Worm (Caenorhabditis elegans) whole organism, L1 larva: ENCODE measurements around the gene ergi-1.

Source experiments
- C16A3.4 ChIP-seq: fragments of 150-350 bp; optimal IDR thresholded peaks from 2 replicates; lab custom pipeline; 2014; ENCODE audit warnings: missing biosample characterization, missing genetic modification characterization
- F16B12.6 ChIP-seq: fragments of 150-350 bp; optimal IDR thresholded peaks from 2 replicates; lab custom pipeline; 2014; ENCODE audit warnings: missing biosample characterization, missing genetic modification characterization
- aly-2 ChIP-seq: fragments of 150-350 bp; optimal IDR thresholded peaks from 2 replicates; lab custom pipeline; 2014; ENCODE audit warnings: missing biosample characterization, missing genetic modification characterization
- blmp-1 ChIP-seq: fragments of 150-350 bp; optimal IDR thresholded peaks from 2 replicates; lab custom pipeline; 2014; ENCODE audit warnings: missing biosample characterization, missing genetic modification characterization
- ceh-63 ChIP-seq: fragments of 200-800 bp; sonication (Bioruptor generic); optimal IDR thresholded peaks from 2 replicates; lab custom pipeline; 2018; ENCODE audit warnings: mild to moderate bottlenecking, missing genetic modification characterization, missing compliant biosample characterization
- efl-1 ChIP-seq, 4 experiments: fragments of 150-350 bp; optimal IDR thresholded peaks in 3 of 4; peaks in 1 of 4; 1 replicate in 1 of 4; 2 replicates in 3 of 4; lab custom pipeline; 2014; ENCODE audit warnings: missing biosample characterization in 2 of 4, missing genetic modification characterization in 2 of 4, missing genetic modification reagents in 2 of 4
- efl-3 ChIP-seq: fragments of 200-800 bp; sonication (Bioruptor generic); optimal IDR thresholded peaks from 2 replicates; lab custom pipeline; 2018; ENCODE audit warnings: mild to moderate bottlenecking, missing genetic modification characterization, missing compliant biosample characterization
- egl-27 ChIP-seq, 2 experiments: fragments of 150-350 bp in 1 of 2; sonication (generic microtip); optimal IDR thresholded peaks; 3 replicates each; lab custom pipeline; 2017 to 2018; ENCODE audit warnings: missing biosample characterization in 2 of 2, missing genetic modification characterization in 2 of 2, missing genetic modification reagents in 2 of 2
- elt-2 ChIP-seq: sonication (generic microtip); optimal IDR thresholded peaks from 2 replicates; lab custom pipeline; 2016; ENCODE audit warnings: missing genetic modification characterization, mild to moderate bottlenecking, inconsistent platforms, missing compliant biosample characterization, missing genetic modification reagents
- fkh-8 ChIP-seq: sonication (generic microtip); optimal IDR thresholded peaks from 2 replicates; lab custom pipeline; 2016; ENCODE audit warnings: mild to moderate bottlenecking, missing genetic modification characterization, missing compliant biosample characterization
- hlh-4 ChIP-seq: sonication (generic microtip); optimal IDR thresholded peaks from 2 replicates; lab custom pipeline; 2016; ENCODE audit warnings: mild to moderate bottlenecking, missing genetic modification characterization, missing compliant biosample characterization
- hpl-2 ChIP-seq: fragments of 150-350 bp; optimal IDR thresholded peaks from 2 replicates; lab custom pipeline; 2014; ENCODE audit warnings: missing biosample characterization, missing genetic modification reagents, missing genetic modification characterization
- lin-35 ChIP-seq, 2 experiments: fragments of 150-350 bp; optimal IDR thresholded peaks; 2 replicates each; lab custom pipeline; 2014; ENCODE audit warnings: missing biosample characterization in 2 of 2, missing genetic modification characterization in 2 of 2, missing genetic modification reagents in 2 of 2
- mab-9 ChIP-seq: fragments of 200-800 bp; sonication (Bioruptor generic); IDR thresholded peaks from 2 replicates; pipeline ENCODE4 v1.3.6; 2022; ENCODE audit warnings: missing genetic modification reagents, missing genetic modification characterization, missing compliant biosample characterization
- nhr-19 ChIP-seq: fragments of 200-800 bp; sonication (Bioruptor generic); conservative IDR thresholded peaks from 2 replicates; pipeline ENCODE4 v1.3.6; 2022; ENCODE audit warnings: missing genetic modification characterization, missing compliant biosample characterization
- nhr-237 ChIP-seq: fragments of 150-350 bp; optimal IDR thresholded peaks from 2 replicates; lab custom pipeline; 2014; ENCODE audit warnings: missing biosample characterization, missing genetic modification characterization
- nhr-47 ChIP-seq: sonication (generic microtip); optimal IDR thresholded peaks from 2 replicates; lab custom pipeline; 2016; ENCODE audit warnings: mild to moderate bottlenecking, missing genetic modification characterization, moderate library complexity, missing compliant biosample characterization
- nhr-85 ChIP-seq: sonication (generic microtip); peaks from one replicate; lab custom pipeline; 2016; ENCODE audit warnings: missing genetic modification characterization, inconsistent platforms, missing compliant biosample characterization
- pax-3 ChIP-seq: fragments of 200-800 bp; sonication (Bioruptor generic); optimal IDR thresholded peaks from 2 replicates; lab custom pipeline; 2018; ENCODE audit warnings: mild to moderate bottlenecking, missing genetic modification characterization, moderate library complexity, missing compliant biosample characterization
- rnt-1 ChIP-seq: sonication (generic microtip); optimal IDR thresholded peaks from 2 replicates; lab custom pipeline; 2016; ENCODE audit warnings: mild to moderate bottlenecking, missing genetic modification characterization, moderate library complexity, missing compliant biosample characterization
- snu-23 ChIP-seq: sonication (generic microtip); optimal IDR thresholded peaks from 2 replicates; lab custom pipeline; 2016; ENCODE audit warnings: missing genetic modification characterization, missing compliant biosample characterization
- xbp-1 ChIP-seq: sonication (generic microtip); optimal IDR thresholded peaks from 2 replicates; lab custom pipeline; 2016; ENCODE audit warnings: missing genetic modification characterization, missing compliant biosample characterization
- zag-1 ChIP-seq: fragments of 150-350 bp; optimal IDR thresholded peaks from 2 replicates; lab custom pipeline; 2014; ENCODE audit warnings: missing biosample characterization, missing genetic modification characterization
- ztf-4 ChIP-seq: fragments of 150-350 bp; optimal IDR thresholded peaks from 2 replicates; lab custom pipeline; 2014; ENCODE audit warnings: missing biosample characterization, missing genetic modification characterization

Gene ergi-1

DNA sequence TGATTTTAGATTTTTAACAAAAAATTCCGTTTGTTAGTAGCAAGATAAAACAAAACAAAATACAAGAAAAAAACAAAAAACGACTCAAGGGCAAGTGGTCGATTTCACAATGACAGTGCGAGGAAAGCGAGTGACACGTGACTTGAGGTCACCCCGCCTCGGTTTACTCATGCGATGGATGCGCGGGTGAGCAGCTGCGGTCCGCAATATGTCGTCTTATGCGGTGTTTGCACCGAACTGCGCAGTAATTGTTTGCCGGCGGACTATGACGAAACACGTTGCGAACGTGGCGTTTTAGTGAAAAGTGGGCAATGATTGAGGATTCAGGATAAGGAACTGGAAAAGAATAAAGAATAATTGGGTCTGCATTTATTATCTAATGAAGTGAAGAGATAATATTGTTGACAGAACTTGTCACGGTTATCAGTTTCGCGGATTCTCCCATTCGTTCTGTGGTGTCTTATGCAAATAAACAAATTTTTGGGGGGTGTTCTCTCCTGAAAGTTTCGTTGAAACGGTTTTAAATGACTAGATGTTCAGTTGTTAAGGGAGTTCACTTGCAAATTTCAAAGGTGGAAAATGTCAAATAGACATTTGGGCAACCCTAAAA lies 36.4 kb upstream of the ergi-1 start (continued):
- TF ChIP-seq nhr-85 (tag; lab: Kevin White, UChicago), result peak; percentile 96
- no peak for TF ChIP-seq aly-2 (tag; lab: Kevin White, UChicago)
- TF ChIP-seq hlh-4 (tag; lab: Kevin White, UChicago), result no peak
- peak; percentile 75 for TF ChIP-seq C16A3.4 (tag; lab: Kevin White, UChicago)
- peak; percentile 80 for TF ChIP-seq xbp-1
- peak; percentile 96 for TF ChIP-seq F16B12.6
- peak; percentile 63 for TF ChIP-seq fkh-8 (tag; lab: Kevin White, UChicago)
- TF ChIP-seq blmp-1, result peak; percentile 67
- no peak for TF ChIP-seq nhr-237 (tag; lab: Kevin White, UChicago)
- peak; percentile 89 for TF ChIP-seq snu-23 (GFP tag; lab: Kevin White, UChicago)
- TF ChIP-seq, all 84 proteins: peak for 51

- TF ChIP-seq rnt-1 (tag; lab: Kevin White, UChicago), result peak; percentile 25
- TF ChIP-seq nhr-47, result no peak
- TF ChIP-seq egl-27 (tag; optimal IDR thresholded peaks at IDR 0.05; lab: Kevin White, UChicago), result no peak
- peak; percentile 19 for TF ChIP-seq elt-2 (tag; lab: Kevin White, UChicago)
- TF ChIP-seq efl-1 (optimal IDR thresholded peaks at IDR 0.05; lab: Kevin White, UChicago), result no peak
- peak in 1 of 2 experiments; percentile 61 for TF ChIP-seq efl-1 (GFP tag; optimal IDR thresholded peaks at IDR 0.05 in 1 of 2; lab: Kevin White, UChicago)
Observed at ce11 chrX:2070418-2070996, 35.4 kb upstream of the ergi-1 start, which contains the start of gene acl-4. Gene acl-4 (minus strand): TSS chrX:2070444.

ce11 chrX:2068294-2068693 lies 33.2 kb upstream of the ergi-1 start:
- TF ChIP-seq hpl-2 (GFP tag; lab: Kevin White, UChicago) (no peak), elt-2 (tag; lab: Kevin White, UChicago) (peak; percentile 50), lin-35 (GFP tag; optimal IDR thresholded peaks at IDR 0.05; lab: Kevin White, UChicago) (peak in 1 of 2 experiments; percentile 35)

ce11 chrX:2064730-2065129 lies 29.7 kb upstream of the ergi-1 start, which contains the start of gene F49H12.7:
Gene F49H12.7 (plus strand): TSS chrX:2065030.
- no peak for TF ChIP-seq ztf-4
- TF ChIP-seq aly-2 (tag; lab: Kevin White, UChicago), result no peak
- peak; percentile 50 for TF ChIP-seq pax-3 (tag; lab: Kevin White, UChicago)

DNA sequence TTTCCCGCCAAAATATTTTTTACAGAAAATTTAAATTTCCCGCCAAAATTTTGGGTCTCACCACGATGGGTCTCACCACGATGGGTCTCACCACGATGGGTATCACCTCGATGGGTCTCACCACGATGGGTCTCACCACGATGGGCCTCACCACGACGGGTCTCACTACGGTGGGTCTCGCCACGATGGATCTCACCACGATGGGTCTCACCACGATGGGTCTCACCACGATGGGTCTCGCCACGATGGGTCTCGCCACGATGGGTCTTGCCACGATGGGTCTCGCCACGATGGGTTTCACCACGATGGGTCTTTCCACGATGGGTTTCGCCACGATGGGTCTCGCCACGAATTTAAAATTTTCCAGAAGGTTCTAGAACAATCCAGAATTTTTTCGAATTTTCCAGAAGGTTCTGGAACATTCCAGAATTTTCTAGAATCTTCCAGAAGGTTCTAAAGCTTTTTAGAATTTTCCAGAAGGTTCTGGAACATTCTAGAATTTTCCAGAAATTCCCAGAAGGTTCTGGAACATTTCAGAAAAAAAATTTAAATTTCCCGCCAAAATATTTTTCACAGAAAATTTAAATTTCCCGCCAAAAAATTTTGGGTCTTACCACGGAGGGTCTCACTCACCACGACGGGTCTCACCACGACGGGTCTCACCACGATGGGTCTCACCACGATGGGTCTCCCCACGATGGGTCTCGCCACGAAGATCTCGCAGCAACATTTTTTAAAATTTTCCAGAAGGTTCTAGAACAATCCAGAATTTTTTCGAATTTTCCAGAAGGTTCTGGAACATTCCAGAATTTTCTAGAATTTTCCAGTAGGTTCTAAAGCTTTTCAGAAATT lies 23.7 kb upstream of the ergi-1 start:
- TF ChIP-seq nhr-19, result 0 out of 2 replicates have a peak, but pooled peaks have one; percentile 4

- peak; percentile 57; the same call in 1 of the 2 replicates for TF ChIP-seq mab-9 (GFP tag; lab: Robert Waterston, UW)
Observed at ce11 chrX:2057828-2058418, 22.9 kb upstream of the ergi-1 start.

ce11 chrX:2051602-2052001 lies 16.5 kb upstream of the ergi-1 start, which contains the start of gene Y102A11A.1:
Gene Y102A11A.1 (plus strand): TSS chrX:2051824.
- TF ChIP-seq elt-2 (tag; lab: Kevin White, UChicago), result peak; percentile 48
- TF ChIP-seq efl-3 (GFP tag; lab: Kevin White, UChicago), result no peak

DNA sequence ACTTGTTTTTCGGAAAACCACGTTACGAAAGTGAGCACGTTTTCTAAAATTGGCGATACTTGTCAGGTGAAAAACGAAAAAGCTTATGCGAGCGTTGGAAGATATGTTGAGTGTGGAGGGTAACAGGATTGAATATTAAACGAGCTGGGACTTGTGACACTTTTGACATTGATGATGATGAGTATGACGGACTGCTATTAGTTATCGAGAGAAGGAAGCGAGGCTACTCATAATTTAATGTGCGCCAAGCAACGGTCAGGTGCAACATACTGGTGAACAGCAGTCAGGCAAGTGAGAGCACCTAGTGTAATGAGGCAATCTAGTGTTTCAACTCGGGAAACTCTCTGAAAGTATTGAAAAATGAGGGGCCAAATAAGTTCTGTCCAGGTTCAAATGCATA lies 15.1 kb upstream of the ergi-1 start:
- TF ChIP-seq zag-1 (tag; lab: Kevin White, UChicago), result no peak
- peak; percentile 42 for TF ChIP-seq ceh-63 (GFP tag; lab: Kevin White, UChicago)
